Fruit fly (Drosophila melanogaster) whole organism: ENCODE results near the gene CG10154.

ENCODE experiments used
- EcR ChIP-seq, 2 experiments: fragments of >200 bp; optimal IDR thresholded peaks; 2 replicates each; lab custom pipeline; 2017; ENCODE audit warnings: missing biosample characterization in 2 of 2, missing genetic modification characterization in 2 of 2, missing genetic modification reagents in 2 of 2
- pan ChIP-seq: fragments of >200 bp; optimal IDR thresholded peaks from 2 replicates; lab custom pipeline; 2017
- psq ChIP-seq: fragments of >200 bp; optimal IDR thresholded peaks from 2 replicates; lab custom pipeline; 2017
- usp ChIP-seq: fragments of >200 bp; optimal IDR thresholded peaks from 2 replicates; lab custom pipeline; 2017; ENCODE audit warnings: missing biosample characterization, missing genetic modification characterization, mixed read lengths

- TF ChIP-seq EcR (GFP tag; optimal IDR thresholded peaks at IDR 0.05; lab: Kevin White, UChicago) (no peak), pan (lab: Kevin White, UChicago) (no peak), usp (GFP tag; lab: Kevin White, UChicago) (no peak), psq (no peak)
Measured at dm6 chr3L:13437654-13438053, 718 bp upstream of the CG10154 start, which contains the start of gene CG10725.
